Worm (Caenorhabditis elegans): ENCODE measurements around the gene moc-3.

DNA sequence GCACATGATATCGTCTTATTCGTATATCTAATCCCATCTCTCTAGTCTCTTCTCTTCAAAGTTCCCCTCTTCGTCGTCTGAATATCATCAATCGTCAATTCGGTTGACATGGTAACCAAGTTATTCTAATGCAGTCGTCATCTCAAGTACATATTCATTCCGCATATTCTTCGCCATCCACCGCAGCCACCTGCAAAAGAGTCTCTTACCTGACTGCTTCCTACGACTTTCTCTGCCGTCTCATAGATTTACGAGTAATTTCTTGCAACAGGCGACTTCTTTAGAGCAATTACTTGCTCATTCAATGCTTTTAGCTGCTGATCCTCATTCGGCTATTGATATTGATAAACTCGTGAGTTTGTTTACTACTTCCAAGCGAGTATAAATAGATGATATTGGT lies 2.9 kb upstream of the moc-3 start:
- TF ChIP-seq blmp-1 (tag; optimal IDR thresholded peaks at IDR 0.05; ENCODE audit: insufficient read depth) (no peak), nhr-77 (tag; optimal IDR thresholded peaks at IDR 0.05) (no peak), ztf-11 (tag; optimal IDR thresholded peaks at IDR 0.05) (no peak), elt-1 (tag; optimal IDR thresholded peaks at IDR 0.05) (no peak), nhr-6 (tag; optimal IDR thresholded peaks at IDR 0.05) (no peak)
